Worm (Caenorhabditis elegans) whole organism, mixed stage, embryonic: ENCODE results near the gene rla-2.

ENCODE experiments used
- M03D4.4 ChIP-seq: sonication (generic microtip); optimal IDR thresholded peaks from 2 replicates; lab custom pipeline; 2017; ENCODE audit warnings: mild to moderate bottlenecking, missing genetic modification characterization, missing compliant biosample characterization
- bed-3 ChIP-seq: fragments of 200-800 bp; sonication (Bioruptor generic); optimal IDR thresholded peaks from 3 replicates; lab custom pipeline; 2018; ENCODE audit warnings: mild to moderate bottlenecking, missing genetic modification characterization, moderate library complexity, missing compliant biosample characterization
- blmp-1 ChIP-seq: fragments of 150-350 bp; optimal IDR thresholded peaks from 2 replicates; lab custom pipeline; 2014; ENCODE audit warnings: missing biosample characterization, missing genetic modification characterization
- ceh-39 ChIP-seq: fragments of 150-350 bp; optimal IDR thresholded peaks from 2 replicates; lab custom pipeline; 2014; ENCODE audit warnings: missing biosample characterization, missing genetic modification characterization
- ceh-43 ChIP-seq: fragments of 200-800 bp; sonication (Bioruptor generic); optimal IDR thresholded peaks from 2 replicates; lab custom pipeline; 2018; ENCODE audit warnings: mild to moderate bottlenecking, missing genetic modification characterization, moderate library complexity, missing compliant biosample characterization
- ces-1 ChIP-seq: fragments of 150-350 bp; optimal IDR thresholded peaks from 2 replicates; lab custom pipeline; 2014; ENCODE audit warnings: missing biosample characterization, missing genetic modification reagents, missing genetic modification characterization
- cnd-1 ChIP-seq: fragments of 200-800 bp; sonication (Bioruptor generic); optimal IDR thresholded peaks from 2 replicates; lab custom pipeline; 2018; ENCODE audit warnings: mild to moderate bottlenecking, missing genetic modification characterization, missing compliant biosample characterization
- elt-1 ChIP-seq: sonication (generic microtip); optimal IDR thresholded peaks from 2 replicates; lab custom pipeline; 2017; ENCODE audit warnings: missing genetic modification characterization, mild to moderate bottlenecking, missing compliant biosample characterization, antibody characterized with exemption, moderate library complexity, borderline replicate concordance; ENCODE audit not compliant: insufficient read depth
- elt-3 ChIP-seq: fragments of 150-350 bp; optimal IDR thresholded peaks from 2 replicates; lab custom pipeline; 2014; ENCODE audit warnings: missing biosample characterization, missing genetic modification characterization
- flh-1 ChIP-seq: fragments of 200-800 bp; sonication (Bioruptor generic); optimal IDR thresholded peaks from 2 replicates; lab custom pipeline; 2018; ENCODE audit warnings: mild to moderate bottlenecking, missing genetic modification characterization, moderate library complexity, missing compliant biosample characterization
- ham-2 ChIP-seq: fragments of 200-800 bp; sonication (Bioruptor generic); optimal IDR thresholded peaks from 2 replicates; lab custom pipeline; 2018; ENCODE audit warnings: mild to moderate bottlenecking, missing genetic modification characterization, missing compliant biosample characterization
- hlh-1 ChIP-seq: fragments of 150-350 bp; optimal IDR thresholded peaks from 2 replicates; lab custom pipeline; 2014; ENCODE audit warnings: missing biosample characterization, missing genetic modification reagents, missing genetic modification characterization
- lin-13 ChIP-seq: fragments of 150-350 bp; optimal IDR thresholded peaks from 2 replicates; lab custom pipeline; 2014; ENCODE audit warnings: missing biosample characterization, missing genetic modification characterization
- lsy-2 ChIP-seq: fragments of 150-350 bp; optimal IDR thresholded peaks from 2 replicates; lab custom pipeline; 2014; ENCODE audit warnings: missing biosample characterization, missing genetic modification characterization
- mab-5 ChIP-seq: fragments of 150-350 bp; optimal IDR thresholded peaks from 2 replicates; lab custom pipeline; 2014; ENCODE audit warnings: missing biosample characterization, missing genetic modification characterization
- mep-1 ChIP-seq: fragments of 150-350 bp; optimal IDR thresholded peaks from 2 replicates; lab custom pipeline; 2017; ENCODE audit warnings: missing biosample characterization, missing genetic modification reagents, missing genetic modification characterization, inconsistent platforms
- mls-2 ChIP-seq: sonication (generic microtip); optimal IDR thresholded peaks from 2 replicates; lab custom pipeline; 2016; ENCODE audit warnings: mild to moderate bottlenecking, missing genetic modification characterization, moderate library complexity, missing compliant biosample characterization
- nhr-12 ChIP-seq: fragments of 150-350 bp; optimal IDR thresholded peaks from 2 replicates; lab custom pipeline; 2014; ENCODE audit warnings: missing biosample characterization, missing genetic modification characterization
- nhr-2 ChIP-seq: fragments of 150-350 bp; optimal IDR thresholded peaks from 2 replicates; lab custom pipeline; 2014; ENCODE audit warnings: missing biosample characterization, missing genetic modification characterization
- nhr-237 ChIP-seq: fragments of 150-350 bp; optimal IDR thresholded peaks from 2 replicates; lab custom pipeline; 2014; ENCODE audit warnings: missing biosample characterization, missing genetic modification characterization
- nhr-28 ChIP-seq: fragments of 150-350 bp; optimal IDR thresholded peaks from 2 replicates; lab custom pipeline; 2014; ENCODE audit warnings: missing biosample characterization, missing genetic modification characterization
- nhr-76 ChIP-seq: sonication (generic microtip); optimal IDR thresholded peaks from 2 replicates; lab custom pipeline; 2017; ENCODE audit warnings: missing biosample characterization, missing genetic modification characterization
- pha-4 ChIP-seq: fragments of 150-350 bp; optimal IDR thresholded peaks from 2 replicates; lab custom pipeline; 2018; ENCODE audit warnings: missing biosample characterization, missing genetic modification reagents, missing genetic modification characterization
- sem-2 ChIP-seq: fragments of 200-800 bp; sonication (Bioruptor generic); optimal IDR thresholded peaks from 2 replicates; lab custom pipeline; 2018; ENCODE audit warnings: mild to moderate bottlenecking, missing genetic modification characterization, missing compliant biosample characterization
- snpc-4 ChIP-seq: fragments of 150-350 bp; optimal IDR thresholded peaks from 2 replicates; lab custom pipeline; 2014; ENCODE audit warnings: missing biosample characterization, missing genetic modification characterization
- sptf-1 ChIP-seq: sonication (generic microtip); optimal IDR thresholded peaks from 2 replicates; lab custom pipeline; 2017; ENCODE audit warnings: mild to moderate bottlenecking, missing genetic modification characterization, moderate library complexity, missing compliant biosample characterization
- tbx-8 ChIP-seq: fragments of 200-800 bp; sonication (Bioruptor generic); optimal IDR thresholded peaks from 2 replicates; lab custom pipeline; 2018; ENCODE audit warnings: mild to moderate bottlenecking, missing genetic modification characterization, moderate library complexity, missing compliant biosample characterization
- unc-120 ChIP-seq: sonication (generic microtip); optimal IDR thresholded peaks from 2 replicates; lab custom pipeline; 2017; ENCODE audit warnings: missing genetic modification characterization, missing compliant biosample characterization; ENCODE audit not compliant: poor library complexity, severe bottlenecking
- unc-39 ChIP-seq: fragments of 150-350 bp; optimal IDR thresholded peaks from 2 replicates; lab custom pipeline; 2014; ENCODE audit warnings: missing biosample characterization, missing genetic modification characterization
- unc-62 ChIP-seq: fragments of 150-350 bp; optimal IDR thresholded peaks from 2 replicates; lab custom pipeline; 2014; ENCODE audit warnings: missing biosample characterization, missing genetic modification reagents, missing genetic modification characterization
- zip-8 ChIP-seq: fragments of 150-350 bp; optimal IDR thresholded peaks from 2 replicates; lab custom pipeline; 2014; ENCODE audit warnings: missing biosample characterization, missing genetic modification characterization

Gene rla-2

DNA sequence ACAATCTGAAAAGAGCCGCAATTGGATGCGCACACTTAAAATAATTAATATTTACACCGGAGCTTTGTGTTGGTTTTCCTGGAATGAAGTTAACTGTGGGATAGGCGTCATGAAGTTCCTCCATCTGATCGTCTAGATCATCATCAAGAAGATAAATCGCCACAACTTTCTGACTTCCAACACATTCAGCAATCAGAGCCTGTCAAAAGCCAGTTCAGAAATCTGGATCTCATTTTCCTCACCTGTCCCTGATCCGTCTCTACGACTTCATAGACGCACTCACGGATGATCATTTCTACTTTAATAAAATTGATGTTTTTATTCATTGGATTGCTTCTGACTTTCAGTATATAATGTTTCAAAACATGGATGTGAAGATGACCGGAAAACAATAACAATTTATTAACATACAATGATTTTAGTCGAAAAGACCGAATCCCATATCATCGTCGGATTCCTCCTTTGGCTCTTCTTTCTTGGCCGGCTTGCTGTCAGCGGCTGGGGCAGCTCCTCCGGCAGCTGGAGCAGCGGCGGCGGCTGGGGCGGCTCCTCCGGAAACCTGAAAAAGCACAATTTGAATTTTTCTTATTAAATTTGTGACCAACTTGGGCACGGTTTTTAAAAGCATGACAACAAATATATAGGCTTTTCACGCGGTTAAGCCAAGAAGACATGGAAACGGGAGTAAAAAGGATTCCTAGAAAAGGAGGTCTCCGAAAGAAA lies 804 bp downstream of the rla-2 start, which contains the start of gene agt-1:
agt-1 (minus strand) TSS at position 293 of the 723 bp plus-strand sequence.
- TF ChIP-seq unc-120 (tag; lab: Kevin White, UChicago), result no peak
- no peak for TF ChIP-seq ham-2 (GFP tag; lab: Kevin White, UChicago)
- no peak for TF ChIP-seq hlh-1 (tag; lab: Kevin White, UChicago)
- TF ChIP-seq snpc-4, result no peak
- TF ChIP-seq ceh-43 (GFP tag; lab: Kevin White, UChicago), result no peak
- no peak for TF ChIP-seq nhr-237 (tag; lab: Kevin White, UChicago)
- TF ChIP-seq nhr-12, result no peak
- TF ChIP-seq elt-3 (tag; lab: Kevin White, UChicago), result no peak
- no peak for TF ChIP-seq mls-2 (tag; lab: Kevin White, UChicago)
- TF ChIP-seq ces-1 (GFP tag; lab: Kevin White, UChicago), result no peak
- TF ChIP-seq elt-1 (tag; lab: Kevin White, UChicago), result no peak
- TF ChIP-seq unc-62 (GFP tag; lab: Kevin White, UChicago), result no peak

DNA sequence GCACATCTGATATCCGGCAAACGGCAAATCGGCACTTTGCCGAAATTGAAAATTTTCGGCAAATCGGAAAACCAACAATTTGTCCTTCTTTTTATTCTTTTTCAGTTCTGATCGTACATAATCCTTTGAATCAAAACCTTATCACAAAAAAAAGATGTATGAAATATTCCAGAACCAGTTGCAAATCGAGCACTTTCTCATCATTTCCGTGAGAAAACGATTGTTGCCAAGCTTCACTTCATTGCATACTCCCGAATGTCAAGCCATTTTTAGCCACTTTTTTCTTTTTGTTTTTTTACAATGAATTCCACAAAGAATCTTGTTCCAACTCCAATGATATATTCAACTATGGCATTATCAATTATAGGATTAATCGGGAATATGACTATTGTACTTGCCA lies 5.2 kb downstream of the rla-2 start, which contains the start of gene srsx-25:
srsx-25 (plus strand) TSS at position 301 of the 400 bp plus-strand sequence.
- no peak for TF ChIP-seq ceh-43 (GFP tag; lab: Kevin White, UChicago)

DNA sequence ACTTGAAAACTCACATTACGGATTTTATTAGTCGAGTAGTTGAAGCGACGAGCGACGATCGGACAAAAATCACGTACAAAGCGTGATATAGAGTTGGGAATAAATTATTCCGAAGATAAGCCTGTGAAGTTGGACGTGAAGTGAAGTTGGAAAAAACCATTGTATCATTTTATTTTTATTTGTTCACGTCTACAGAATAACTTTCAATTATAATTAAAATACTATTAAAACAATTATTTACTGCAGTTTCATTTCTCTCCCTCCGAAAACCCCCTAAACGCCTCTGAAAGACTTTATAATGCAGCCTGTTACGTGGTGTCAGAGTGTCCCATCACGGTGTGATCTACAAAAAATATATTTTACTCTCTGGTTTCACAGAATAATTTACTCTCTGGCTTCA lies 9.9 kb downstream of the rla-2 start, which contains the start of gene Y62E10A.3:
Y62E10A.3 (minus strand) TSS at position 101 of the 400 bp plus-strand sequence.
- TF ChIP-seq sem-2 (GFP tag; lab: Kevin White, UChicago) (no peak), blmp-1 (tag; lab: Kevin White, UChicago) (no peak), mab-5 (tag; lab: Kevin White, UChicago) (no peak), ces-1 (GFP tag; lab: Kevin White, UChicago) (no peak), unc-62 (GFP tag; lab: Kevin White, UChicago) (no peak), unc-39 (tag; lab: Kevin White, UChicago) (no peak), hlh-1 (tag; lab: Kevin White, UChicago) (no peak), lsy-2 (tag; lab: Kevin White, UChicago) (no peak), lin-13 (tag; lab: Kevin White, UChicago) (no peak), snpc-4 (no peak), ceh-39 (tag; lab: Kevin White, UChicago) (no peak), zip-8 (tag; lab: Kevin White, UChicago) (no peak), tbx-8 (no peak), nhr-28 (no peak), bed-3 (no peak)

DNA sequence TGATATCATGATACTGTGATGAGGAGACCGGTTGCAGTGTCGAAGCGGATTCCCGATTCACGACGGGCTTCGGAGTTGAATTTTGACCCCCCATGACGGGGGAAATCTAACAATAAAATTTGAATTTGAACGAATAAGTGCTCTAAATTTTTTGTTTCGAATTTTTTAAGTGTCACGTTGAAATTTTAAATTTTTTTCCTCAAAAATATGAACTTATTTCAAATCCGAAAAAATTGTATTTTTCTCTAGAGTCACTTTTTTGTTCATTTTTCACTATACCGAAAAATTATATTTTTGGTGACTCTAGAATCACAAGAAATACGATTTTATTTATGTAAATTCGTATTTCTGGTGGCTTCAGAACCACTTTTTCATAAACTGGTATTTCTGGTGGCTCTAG lies 11.6 kb downstream of the rla-2 start, which contains the start of gene W02A2.8:
W02A2.8 (minus strand) TSS at position 101 of the 400 bp plus-strand sequence.
- TF ChIP-seq cnd-1 (tag; lab: Kevin White, UChicago) (no peak), sem-2 (GFP tag; lab: Kevin White, UChicago) (no peak), nhr-12 (no peak), sptf-1 (no peak), mls-2 (tag; lab: Kevin White, UChicago) (no peak), ceh-39 (tag; lab: Kevin White, UChicago) (no peak), M03D4.4 (tag; lab: Kevin White, UChicago) (no peak), lsy-2 (tag; lab: Kevin White, UChicago) (no peak), ham-2 (GFP tag; lab: Kevin White, UChicago) (no peak), unc-120 (tag; lab: Kevin White, UChicago) (no peak), bed-3 (no peak), hlh-1 (tag; lab: Kevin White, UChicago) (no peak), nhr-76 (no peak), lin-13 (tag; lab: Kevin White, UChicago) (no peak), tbx-8 (no peak), flh-1 (GFP tag; lab: Kevin White, UChicago) (no peak), snpc-4 (no peak), mab-5 (tag; lab: Kevin White, UChicago) (no peak), elt-3 (tag; lab: Kevin White, UChicago) (no peak), nhr-2 (tag; lab: Kevin White, UChicago) (no peak)

DNA sequence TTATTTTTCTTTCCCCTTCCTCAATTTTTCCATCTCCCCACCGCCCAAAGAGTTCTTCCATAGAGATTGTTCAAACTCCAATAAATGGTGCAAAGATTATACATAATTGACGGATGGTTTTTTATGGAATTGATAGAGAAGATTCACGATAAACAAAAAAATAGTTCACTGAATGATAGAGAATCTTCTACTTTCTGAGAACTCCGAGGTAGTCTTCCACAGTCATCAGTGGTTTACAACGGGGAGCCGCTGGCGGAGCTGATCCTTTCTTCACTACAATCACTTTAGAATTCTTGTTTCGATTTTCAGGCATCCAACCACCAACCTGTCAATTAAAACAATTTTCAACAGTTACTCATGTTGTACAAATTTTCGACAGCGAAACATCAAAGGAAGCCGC lies 14.1 kb downstream of the rla-2 start:
- TF ChIP-seq ceh-43 (GFP tag; lab: Kevin White, UChicago) (no peak), nhr-237 (tag; lab: Kevin White, UChicago) (no peak), pha-4 (tag; lab: Kevin White, UChicago) (no peak), blmp-1 (tag; lab: Kevin White, UChicago) (no peak), unc-120 (tag; lab: Kevin White, UChicago) (no peak), cnd-1 (tag; lab: Kevin White, UChicago) (no peak), flh-1 (GFP tag; lab: Kevin White, UChicago) (no peak), nhr-76 (no peak), sem-2 (GFP tag; lab: Kevin White, UChicago) (no peak), M03D4.4 (tag; lab: Kevin White, UChicago) (no peak), unc-62 (GFP tag; lab: Kevin White, UChicago) (no peak), elt-1 (tag; lab: Kevin White, UChicago) (no peak), mep-1 (no peak), unc-39 (tag; lab: Kevin White, UChicago) (no peak), ham-2 (GFP tag; lab: Kevin White, UChicago) (no peak), nhr-12 (no peak), tbx-8 (no peak)
